Worm (Caenorhabditis elegans) whole organism, L1 larva: ENCODE data around the gene C01G5.7.

ENCODE experiments used
- C16A3.4 ChIP-seq: fragments of 150-350 bp; optimal IDR thresholded peaks from 2 replicates; lab custom pipeline; 2014; ENCODE audit warnings: missing biosample characterization, missing genetic modification characterization
- F16B12.6 ChIP-seq: fragments of 150-350 bp; optimal IDR thresholded peaks from 2 replicates; lab custom pipeline; 2014; ENCODE audit warnings: missing biosample characterization, missing genetic modification characterization
- Y116A8C.19 ChIP-seq: sonication (generic microtip); optimal IDR thresholded peaks from 2 replicates; lab custom pipeline; 2016; ENCODE audit warnings: missing compliant biosample characterization, missing genetic modification characterization, borderline replicate concordance
- aha-1 ChIP-seq: fragments of 150-350 bp; optimal IDR thresholded peaks from 2 replicates; lab custom pipeline; 2014; ENCODE audit warnings: missing biosample characterization, missing genetic modification characterization
- alr-1 ChIP-seq: fragments of 200-800 bp; sonication (Bioruptor generic); optimal IDR thresholded peaks from 2 replicates; lab custom pipeline; 2018; ENCODE audit warnings: borderline replicate concordance, mild to moderate bottlenecking, missing genetic modification characterization, missing compliant biosample characterization
- ama-1 ChIP-seq: fragments of 150-350 bp; optimal IDR thresholded peaks from 2 replicates; lab custom pipeline; 2014
- ceh-82 ChIP-seq, 3 experiments: fragments of 150-350 bp in 1 of 3; sonication (generic microtip) in 2 of 3; optimal IDR thresholded peaks; 2 replicates each; lab custom pipeline; 2014 to 2017; ENCODE audit warnings: missing biosample characterization in 3 of 3, missing genetic modification characterization in 3 of 3
- ces-1 ChIP-seq: fragments of 150-350 bp; optimal IDR thresholded peaks from 2 replicates; lab custom pipeline; 2014; ENCODE audit warnings: missing biosample characterization, missing genetic modification reagents, missing genetic modification characterization
- dpl-1 ChIP-seq, 3 experiments: fragments of 150-350 bp in 2 of 3; sonication (generic microtip) in 1 of 3; optimal IDR thresholded peaks; 2 replicates each; lab custom pipeline; 2014 to 2017; ENCODE audit warnings: missing biosample characterization in 3 of 3, missing genetic modification characterization in 3 of 3, missing genetic modification reagents in 3 of 3
- dsc-1 ChIP-seq: sonication (generic microtip); optimal IDR thresholded peaks from 2 replicates; lab custom pipeline; 2016; ENCODE audit warnings: mild to moderate bottlenecking, missing genetic modification characterization, missing compliant biosample characterization
- efl-1 ChIP-seq, 4 experiments: fragments of 150-350 bp; optimal IDR thresholded peaks in 3 of 4; peaks in 1 of 4; 1 replicate in 1 of 4; 2 replicates in 3 of 4; lab custom pipeline; 2014; ENCODE audit warnings: missing biosample characterization in 2 of 4, missing genetic modification characterization in 2 of 4, missing genetic modification reagents in 2 of 4
- efl-3 ChIP-seq: fragments of 200-800 bp; sonication (Bioruptor generic); optimal IDR thresholded peaks from 2 replicates; lab custom pipeline; 2018; ENCODE audit warnings: mild to moderate bottlenecking, missing genetic modification characterization, missing compliant biosample characterization
- egl-13 ChIP-seq: sonication (generic microtip); optimal IDR thresholded peaks from 2 replicates; lab custom pipeline; 2016; ENCODE audit warnings: missing genotype, missing genetic modification reagents, missing genetic modification characterization, missing compliant biosample characterization
- elt-2 ChIP-seq: sonication (generic microtip); optimal IDR thresholded peaks from 2 replicates; lab custom pipeline; 2016; ENCODE audit warnings: missing genetic modification characterization, mild to moderate bottlenecking, inconsistent platforms, missing compliant biosample characterization, missing genetic modification reagents
- elt-3 ChIP-seq, 6 experiments: fragments of 150-350 bp in 1 of 6; sonication (generic microtip); optimal IDR thresholded peaks; 2 replicates each; lab custom pipeline; 2017 to 2018; ENCODE audit warnings: missing biosample characterization in 6 of 6, missing genetic modification characterization in 6 of 6, inconsistent platforms in 1 of 6
- ets-5 ChIP-seq: fragments of 200-800 bp; sonication (Bioruptor generic); IDR thresholded peaks from 2 replicates; pipeline ENCODE4 v1.3.6; 2022; ENCODE audit warnings: missing genetic modification characterization, missing compliant biosample characterization
- fkh-4 ChIP-seq: sonication (generic microtip); optimal IDR thresholded peaks from 2 replicates; lab custom pipeline; 2016; ENCODE audit warnings: missing compliant biosample characterization, missing genetic modification characterization, borderline replicate concordance
- fkh-8 ChIP-seq: sonication (generic microtip); optimal IDR thresholded peaks from 2 replicates; lab custom pipeline; 2016; ENCODE audit warnings: mild to moderate bottlenecking, missing genetic modification characterization, missing compliant biosample characterization
- fos-1 ChIP-seq: fragments of 150-350 bp; optimal IDR thresholded peaks from 2 replicates; lab custom pipeline; 2014; ENCODE audit warnings: missing biosample characterization, missing genetic modification characterization
- grh-1 ChIP-seq: fragments of 200-800 bp; sonication (Bioruptor generic); IDR thresholded peaks from 2 replicates; pipeline ENCODE4 v1.3.6; 2022; ENCODE audit warnings: missing genetic modification reagents, missing genetic modification characterization, missing compliant biosample characterization
- irx-1 ChIP-seq: sonication (generic microtip); optimal IDR thresholded peaks from 2 replicates; lab custom pipeline; 2016; ENCODE audit warnings: missing genetic modification characterization, missing compliant biosample characterization
- isw-1 ChIP-seq: fragments of 200-800 bp; sonication (Bioruptor generic); IDR thresholded peaks from 2 replicates; pipeline ENCODE4 v1.3.6; 2022; ENCODE audit warnings: missing genetic modification characterization, missing compliant biosample characterization
- jun-1 ChIP-seq: fragments of 150-350 bp; optimal IDR thresholded peaks from 2 replicates; lab custom pipeline; 2014; ENCODE audit warnings: missing biosample characterization, missing genetic modification reagents, missing genetic modification characterization
- lin-13 ChIP-seq: fragments of 150-350 bp; optimal IDR thresholded peaks from 2 replicates; lab custom pipeline; 2014; ENCODE audit warnings: missing biosample characterization, missing genetic modification reagents, missing genetic modification characterization
- lin-14 ChIP-seq: fragments of 200-800 bp; sonication (Bioruptor generic); optimal IDR thresholded peaks from 2 replicates; lab custom pipeline; 2018; ENCODE audit warnings: mild to moderate bottlenecking, missing genetic modification characterization, moderate library complexity, missing compliant biosample characterization
- lin-39 ChIP-seq: fragments of 150-350 bp; optimal IDR thresholded peaks from 2 replicates; lab custom pipeline; 2014; ENCODE audit warnings: missing biosample characterization, missing genetic modification reagents, missing genetic modification characterization
- lsy-2 ChIP-seq, 2 experiments: fragments of 150-350 bp; optimal IDR thresholded peaks; 2 replicates each; lab custom pipeline; 2014; ENCODE audit warnings: missing biosample characterization in 2 of 2, missing genetic modification characterization in 2 of 2
- mdl-1 ChIP-seq, 2 experiments: fragments of 150-350 bp; optimal IDR thresholded peaks; 2 replicates each; lab custom pipeline; 2014 to 2017; ENCODE audit warnings: missing biosample characterization in 2 of 2, missing genetic modification characterization in 2 of 2, inconsistent platforms in 1 of 2
- mef-2 ChIP-seq: fragments of 150-350 bp; optimal IDR thresholded peaks from 2 replicates; lab custom pipeline; 2014; ENCODE audit warnings: missing biosample characterization, missing genetic modification characterization
- nhr-12 ChIP-seq: sonication (generic microtip); optimal IDR thresholded peaks from 2 replicates; lab custom pipeline; 2017; ENCODE audit warnings: missing biosample characterization, missing genetic modification characterization
- nhr-19 ChIP-seq: fragments of 200-800 bp; sonication (Bioruptor generic); conservative IDR thresholded peaks from 2 replicates; pipeline ENCODE4 v1.3.6; 2022; ENCODE audit warnings: missing genetic modification characterization, missing compliant biosample characterization
- nhr-237 ChIP-seq: fragments of 150-350 bp; optimal IDR thresholded peaks from 2 replicates; lab custom pipeline; 2014; ENCODE audit warnings: missing biosample characterization, missing genetic modification characterization
- nhr-47 ChIP-seq: sonication (generic microtip); optimal IDR thresholded peaks from 2 replicates; lab custom pipeline; 2016; ENCODE audit warnings: mild to moderate bottlenecking, missing genetic modification characterization, moderate library complexity, missing compliant biosample characterization
- nhr-71 ChIP-seq: sonication (generic microtip); optimal IDR thresholded peaks from 2 replicates; lab custom pipeline; 2016; ENCODE audit warnings: mild to moderate bottlenecking, missing genetic modification characterization, moderate library complexity, missing compliant biosample characterization
- nhr-76 ChIP-seq: sonication (generic microtip); optimal IDR thresholded peaks from 2 replicates; lab custom pipeline; 2017; ENCODE audit warnings: missing biosample characterization, missing genetic modification characterization
- nhr-77 ChIP-seq: fragments of 150-350 bp; optimal IDR thresholded peaks from 2 replicates; lab custom pipeline; 2014; ENCODE audit warnings: missing biosample characterization, missing genetic modification characterization
- nhr-90 ChIP-seq: sonication (generic microtip); optimal IDR thresholded peaks from 2 replicates; lab custom pipeline; 2016; ENCODE audit warnings: mild to moderate bottlenecking, missing genetic modification characterization, missing compliant biosample characterization; ENCODE audit not compliant: poor library complexity
- rnt-1 ChIP-seq: sonication (generic microtip); optimal IDR thresholded peaks from 2 replicates; lab custom pipeline; 2016; ENCODE audit warnings: mild to moderate bottlenecking, missing genetic modification characterization, moderate library complexity, missing compliant biosample characterization
- skn-1 ChIP-seq: fragments of 150-350 bp; optimal IDR thresholded peaks from 2 replicates; lab custom pipeline; 2014; ENCODE audit warnings: missing biosample characterization, missing genetic modification characterization
- snu-23 ChIP-seq: sonication (generic microtip); optimal IDR thresholded peaks from 2 replicates; lab custom pipeline; 2016; ENCODE audit warnings: missing genetic modification characterization, missing compliant biosample characterization
- sox-4 ChIP-seq: sonication (generic microtip); optimal IDR thresholded peaks from 2 replicates; lab custom pipeline; 2016; ENCODE audit warnings: missing genetic modification characterization, missing compliant biosample characterization
- sup-37 ChIP-seq: fragments of 200-800 bp; sonication (Bioruptor generic); optimal IDR thresholded peaks from 2 replicates; lab custom pipeline; 2018; ENCODE audit warnings: mild to moderate bottlenecking, missing genetic modification characterization, missing compliant biosample characterization
- swsn-7 ChIP-seq: sonication (generic microtip); optimal IDR thresholded peaks from 2 replicates; lab custom pipeline; 2016; ENCODE audit warnings: missing genetic modification characterization, missing compliant biosample characterization
- tlp-1 ChIP-seq: fragments of 150-350 bp; optimal IDR thresholded peaks from 2 replicates; lab custom pipeline; 2014; ENCODE audit warnings: missing biosample characterization, missing genetic modification characterization
- unc-130 ChIP-seq: fragments of 150-350 bp; optimal IDR thresholded peaks from 2 replicates; lab custom pipeline; 2017; ENCODE audit warnings: missing biosample characterization, missing genetic modification characterization, inconsistent platforms
- unc-86 ChIP-seq: sonication (generic microtip); optimal IDR thresholded peaks from 2 replicates; lab custom pipeline; 2016; ENCODE audit warnings: missing genetic modification characterization, missing compliant biosample characterization
- unc-98 ChIP-seq: fragments of 200-800 bp; sonication (Bioruptor generic); IDR thresholded peaks from 2 replicates; pipeline ENCODE4 v1.3.6; 2022; ENCODE audit warnings: missing genetic modification characterization, missing compliant biosample characterization
- vab-15 ChIP-seq: sonication (generic microtip); optimal IDR thresholded peaks from 2 replicates; lab custom pipeline; 2017; ENCODE audit warnings: missing genotype, mild to moderate bottlenecking, missing genetic modification characterization, missing compliant biosample characterization

C01G5.7 gene

DNA sequence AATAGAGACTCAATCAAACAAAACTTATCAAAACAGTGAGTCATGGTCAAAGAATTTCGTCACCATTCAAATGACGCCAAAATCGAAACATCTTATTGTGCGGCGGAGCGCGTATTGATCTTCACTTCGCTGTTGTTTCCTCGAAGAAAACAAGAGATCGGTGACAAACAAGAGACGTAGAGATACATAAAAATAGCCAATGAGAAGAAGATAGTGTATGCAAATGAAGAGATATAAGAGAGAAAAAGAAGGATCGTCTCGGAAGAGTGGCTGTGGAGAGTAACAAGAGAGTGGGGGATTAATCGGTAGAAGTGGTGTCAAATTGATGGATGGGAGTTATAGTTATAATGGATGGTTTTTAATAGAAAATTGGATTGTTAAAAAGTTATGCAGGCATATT is 43.2 kb upstream of the C01G5.7 start (continued):
- TF ChIP-seq lsy-2 (tag; optimal IDR thresholded peaks at IDR 0.05; lab: Kevin White, UChicago) (peak; percentile 54 to 76), nhr-71 (tag; lab: Kevin White, UChicago) (peak; percentile 63), C16A3.4 (peak; percentile 4), ces-1 (GFP tag; lab: Kevin White, UChicago) (no peak), fkh-8 (peak; percentile 3), skn-1 (tag; lab: Kevin White, UChicago) (peak; percentile 22), dpl-1 (GFP tag; optimal IDR thresholded peaks at IDR 0.05; lab: Kevin White, UChicago) (peak; percentile 22 to 50 (median 27)), ama-1 (no peak), nhr-19 (GFP tag; lab: Robert Waterston, UW) (no peak), nhr-237 (tag; lab: Kevin White, UChicago) (no peak), irx-1 (tag; lab: Kevin White, UChicago) (peak; percentile 47), efl-3 (GFP tag; lab: Kevin White, UChicago) (no peak), ceh-82 (tag; optimal IDR thresholded peaks at IDR 0.05; lab: Kevin White, UChicago) (peak in 2 of 3 experiments; percentile 31 to 43), fos-1 (tag; lab: Kevin White, UChicago) (peak; percentile 42), elt-2 (tag; lab: Kevin White, UChicago) (no peak), swsn-7 (tag; lab: Kevin White, UChicago) (peak; percentile 49), nhr-47 (tag; lab: Kevin White, UChicago) (peak; percentile 56), isw-1 (GFP tag; lab: Robert Waterston, UW) (no peak; the same call in 1 of the 2 replicates), mef-2 (no peak), mdl-1 (tag; optimal IDR thresholded peaks at IDR 0.05; lab: Kevin White, UChicago) (no peak), rnt-1 (tag; lab: Kevin White, UChicago) (peak; percentile 35), F16B12.6 (tag; lab: Kevin White, UChicago) (peak; percentile 6), vab-15 (no peak), dsc-1 (peak; percentile 24), alr-1 (tag; lab: Kevin White, UChicago) (no peak), lin-14 (peak; percentile 88), grh-1 (no peak), tlp-1 (tag; lab: Kevin White, UChicago) (no peak), fkh-4 (tag; lab: Kevin White, UChicago) (no peak)

DNA sequence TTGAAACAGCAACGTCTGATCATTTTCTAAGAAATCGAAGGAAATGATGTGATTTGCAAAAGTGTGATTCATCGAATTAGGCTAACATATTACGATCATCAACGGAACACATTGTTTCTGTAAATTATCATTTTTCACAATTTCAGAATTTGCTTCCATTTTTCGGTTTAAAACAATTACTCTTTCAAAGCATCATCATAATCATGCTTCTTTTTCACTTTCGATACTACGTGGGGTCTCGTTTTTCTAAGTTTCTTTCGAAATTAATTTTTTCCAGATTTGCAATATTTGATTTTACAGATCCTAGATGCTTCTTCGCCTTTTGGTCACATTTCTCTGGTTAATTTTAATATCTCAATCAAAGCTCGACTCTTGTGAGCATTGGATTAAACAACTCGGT is 37.7 kb upstream of the C01G5.7 start, which contains the start of gene tyr-6:
Gene tyr-6 (plus strand): TSS at position 301 of the 400 bp plus-strand sequence.
- TF ChIP-seq nhr-90 = no peak
- no peak for TF ChIP-seq ets-5 (GFP tag; lab: Robert Waterston, UW)
- no peak for TF ChIP-seq lin-13 (GFP tag; lab: Kevin White, UChicago)
- no peak for TF ChIP-seq efl-1 (optimal IDR thresholded peaks at IDR 0.05; lab: Kevin White, UChicago)
- no peak for TF ChIP-seq efl-1 (GFP tag; optimal IDR thresholded peaks at IDR 0.05 in 1 of 2; lab: Kevin White, UChicago)
- no peak for TF ChIP-seq egl-13 (tag; lab: Kevin White, UChicago)

DNA sequence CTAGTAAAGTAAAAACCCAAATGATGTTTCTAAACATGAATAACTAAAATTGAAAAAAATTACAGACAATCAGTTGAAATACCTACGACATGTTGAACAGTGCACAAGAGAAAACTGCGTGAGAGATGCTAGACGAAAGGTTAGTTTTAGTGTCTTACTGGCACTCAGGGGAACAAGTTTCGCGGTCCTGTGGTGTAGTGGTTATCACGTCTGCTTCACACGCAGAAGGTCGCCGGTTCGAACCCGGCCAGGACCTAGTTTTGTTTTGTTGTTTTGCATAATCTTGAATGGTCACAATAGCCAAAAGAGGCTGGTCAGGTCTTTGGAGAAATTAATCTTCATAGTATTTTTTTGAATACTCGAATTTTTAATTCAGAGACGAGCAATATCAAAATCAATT is 37.0 kb upstream of the C01G5.7 start:
- TF ChIP-seq fkh-4 (tag; lab: Kevin White, UChicago) = no peak
- no peak for TF ChIP-seq irx-1 (tag; lab: Kevin White, UChicago)
- no peak for TF ChIP-seq nhr-237 (tag; lab: Kevin White, UChicago)
- peak in 1 of 6 experiments; percentile 25 for TF ChIP-seq elt-3 (tag; optimal IDR thresholded peaks at IDR 0.05; lab: Kevin White, UChicago)
- TF ChIP-seq nhr-76 (tag; lab: Kevin White, UChicago) = no peak
- TF ChIP-seq ces-1 (GFP tag; lab: Kevin White, UChicago) = no peak
- TF ChIP-seq swsn-7 (tag; lab: Kevin White, UChicago) = peak; percentile 8
- TF ChIP-seq jun-1 (tag; lab: Kevin White, UChicago) = no peak
- peak; percentile 52 for TF ChIP-seq snu-23
- no peak for TF ChIP-seq unc-86 (tag; lab: Kevin White, UChicago)
- TF ChIP-seq dsc-1 = no peak
- TF ChIP-seq lin-39 = no peak
- TF ChIP-seq unc-98 (GFP tag; lab: Robert Waterston, UW) = no peak
- no peak for TF ChIP-seq egl-13 (tag; lab: Kevin White, UChicago)
- peak; percentile 43 for TF ChIP-seq nhr-77 (tag; lab: Kevin White, UChicago)
- peak in 1 of 2 experiments; percentile 20 for TF ChIP-seq mdl-1 (tag; optimal IDR thresholded peaks at IDR 0.05; lab: Kevin White, UChicago)
- TF ChIP-seq aha-1 (tag; lab: Kevin White, UChicago) = no peak
- TF ChIP-seq Y116A8C.19 (tag; lab: Kevin White, UChicago) = no peak
- no peak for TF ChIP-seq mef-2
- no peak for TF ChIP-seq unc-130 (tag; lab: Kevin White, UChicago)
- TF ChIP-seq sup-37 (GFP tag; lab: Kevin White, UChicago) = no peak
- peak in 2 of 3 experiments; percentile 4 to 29 for TF ChIP-seq dpl-1 (GFP tag; optimal IDR thresholded peaks at IDR 0.05; lab: Kevin White, UChicago)
- TF ChIP-seq nhr-12 = no peak
- TF ChIP-seq efl-3 (GFP tag; lab: Kevin White, UChicago) = no peak
- TF ChIP-seq lin-14 = peak; percentile 29
- TF ChIP-seq rnt-1 (tag; lab: Kevin White, UChicago) = peak; percentile 44
- no peak for TF ChIP-seq sox-4 (tag; lab: Kevin White, UChicago)
- TF ChIP-seq alr-1 (tag; lab: Kevin White, UChicago) = no peak
